Worm (Caenorhabditis elegans): ENCODE measurements around the gene Y56A3A.28.

Y56A3A.28 gene

ce11 chrIII:11935948-11936280, 35.3 kb downstream of the Y56A3A.28 start (continued):
- no peak for TF ChIP-seq nfya-2 (GFP tag; IDR thresholded peaks at IDR 0.05)
- TF ChIP-seq atf-7 (tag; optimal IDR thresholded peaks at IDR 0.05), result no peak
- TF ChIP-seq ets-4 (GFP tag; optimal IDR thresholded peaks at IDR 0.05), result no peak
- TF ChIP-seq ztf-28 (GFP tag; IDR thresholded peaks at IDR 0.05), result no peak
- peak; percentile 38 for TF ChIP-seq K12H6.12 (tag; optimal IDR thresholded peaks at IDR 0.05)
- TF ChIP-seq nhr-90 (tag; optimal IDR thresholded peaks at IDR 0.05), result no peak

DNA sequence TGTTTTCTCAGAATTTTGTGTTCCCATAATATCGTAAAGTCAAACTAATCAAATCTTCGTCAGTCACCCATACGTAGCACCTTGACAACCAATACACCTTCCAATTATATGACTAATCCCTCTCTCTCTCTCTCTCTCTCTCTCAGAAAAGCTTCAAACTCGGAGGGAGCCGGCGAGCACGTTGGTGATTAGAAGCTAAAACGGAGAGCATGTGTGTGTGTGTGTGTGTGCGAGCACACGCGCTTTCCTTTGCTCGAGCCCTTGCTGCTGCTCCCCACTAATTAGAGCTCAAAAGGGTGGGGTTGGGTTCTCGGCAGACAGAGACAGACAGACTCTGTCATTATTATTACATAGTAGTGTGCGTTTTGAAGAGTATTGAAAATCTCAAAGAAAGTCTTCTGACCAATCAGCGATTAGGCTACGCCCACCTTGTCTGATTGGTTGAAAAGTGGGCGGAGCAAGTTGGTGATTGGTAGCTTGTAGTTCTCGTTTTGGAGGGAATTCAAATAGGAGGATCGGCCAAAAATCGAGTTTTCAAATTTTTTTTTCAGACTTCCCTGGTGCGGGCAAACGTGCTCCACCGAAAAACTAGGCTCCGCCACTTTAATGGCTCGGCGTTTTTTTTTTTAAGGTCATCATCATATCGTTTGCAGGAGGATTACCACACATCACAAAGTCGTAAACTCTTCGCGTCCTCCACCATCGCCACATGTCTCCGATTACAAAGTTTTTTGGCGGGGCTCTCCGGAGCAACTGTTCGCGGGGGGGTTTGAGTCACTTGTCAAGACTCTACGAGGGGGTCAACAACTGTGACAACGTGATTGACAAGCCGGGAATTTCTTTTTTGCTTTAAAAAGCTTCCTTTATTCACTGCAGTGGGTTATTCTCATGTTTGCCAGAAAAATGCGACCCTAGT, 35.9 kb downstream of the Y56A3A.28 start:
- TF ChIP-seq nfyb-1 (GFP tag; IDR thresholded peaks at IDR 0.05), result peak; percentile 83
- TF ChIP-seq ztf-6 (GFP tag; IDR thresholded peaks at IDR 0.05), result no peak

DNA sequence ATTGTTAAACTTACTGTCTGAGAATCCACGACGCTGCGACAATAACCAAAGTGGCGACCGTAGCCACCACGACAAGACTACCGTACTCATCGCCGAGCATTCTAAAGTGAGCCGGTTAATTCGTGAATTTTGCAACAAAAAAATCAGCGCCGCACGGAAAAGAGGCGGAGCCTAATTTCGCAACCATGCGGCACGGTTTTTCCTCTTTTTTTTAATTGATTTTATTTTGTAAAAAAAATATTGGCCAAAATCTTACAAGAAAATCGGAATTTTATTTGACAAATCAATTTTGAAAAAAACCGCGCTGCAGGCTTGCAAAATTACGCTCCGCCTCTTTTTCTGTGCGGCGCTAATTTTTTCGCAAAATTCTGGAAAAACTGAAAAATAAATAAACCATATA, 37.6 kb downstream of the Y56A3A.28 start, which contains the start of gene dolk-1:
dolk-1 (minus strand) TSS at position 101 of the 400 bp plus-strand sequence.
- TF ChIP-seq rec-8 (tag; optimal IDR thresholded peaks at IDR 0.05) (no peak), hlh-26 (GFP tag; conservative IDR thresholded peaks at IDR 0.05) (no peak), ceh-58 (GFP tag; IDR thresholded peaks at IDR 0.05) (no peak), cebp-1 (GFP tag; IDR thresholded peaks at IDR 0.05) (no peak), cebp-1 (tag; optimal IDR thresholded peaks at IDR 0.05) (peak; percentile 31), nhr-179 (tag; optimal IDR thresholded peaks at IDR 0.05) (no peak), mel-28 (tag; optimal IDR thresholded peaks at IDR 0.05; ENCODE audit: borderline replicate concordance) (no peak), zim-3 (tag; optimal IDR thresholded peaks at IDR 0.05) (no peak), tlf-1 (GFP tag; optimal IDR thresholded peaks at IDR 0.05) (no peak), madf-10 (tag; optimal IDR thresholded peaks at IDR 0.05) (no peak)

ce11 chrIII:11931960-11932359, 39.2 kb downstream of the Y56A3A.28 start:
- TF ChIP-seq madf-3 (GFP tag; IDR thresholded peaks at IDR 0.05) (0 out of 2 replicates have a peak, but pooled peaks have one; percentile 58), C06A6.2 (GFP tag; conservative IDR thresholded peaks at IDR 0.05) (no peak), him-1 (tag; optimal IDR thresholded peaks at IDR 0.05) (no peak), Y67H2A.10 (GFP tag; conservative IDR thresholded peaks at IDR 0.05) (no peak), dpff-1 (tag; optimal IDR thresholded peaks at IDR 0.05) (no peak), rec-8 (tag; optimal IDR thresholded peaks at IDR 0.05) (no peak), nfya-2 (GFP tag; IDR thresholded peaks at IDR 0.05) (no peak)

DNA sequence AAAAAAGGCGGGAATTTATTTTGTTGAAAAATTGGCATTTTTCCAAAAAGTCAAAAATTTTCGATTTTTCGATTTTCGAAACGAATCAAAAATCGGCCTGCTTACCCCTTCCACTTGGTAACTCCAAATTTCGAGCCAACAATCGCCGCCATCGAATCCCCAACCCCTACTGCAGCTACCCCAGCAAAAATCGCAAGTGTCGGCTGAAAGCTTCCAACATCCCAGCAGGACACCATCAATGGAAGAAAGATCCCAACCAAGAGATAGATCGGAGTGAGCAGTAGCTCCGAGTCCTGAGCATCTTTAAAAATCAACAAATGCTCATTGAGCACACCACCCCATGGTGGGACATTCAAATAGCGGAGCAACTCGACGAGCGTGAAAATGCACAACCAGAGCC, 40.3 kb downstream of the Y56A3A.28 start:
- TF ChIP-seq zfh-2 (GFP tag; conservative IDR thresholded peaks at IDR 0.05), result 0 out of 2 replicates have a peak, but pooled peaks have one; percentile 17
- no peak for TF ChIP-seq Y95B8A.8 (GFP tag; IDR thresholded peaks at IDR 0.05)
- no peak for TF ChIP-seq ceh-40 (GFP tag; IDR thresholded peaks at IDR 0.05)

ce11 chrIII:11923586-11923985, 47.6 kb downstream of the Y56A3A.28 start, which contains the start of gene nft-1:
nft-1 (plus strand) TSS chrIII:11923886.
- no peak for TF ChIP-seq mes-4 (tag; optimal IDR thresholded peaks at IDR 0.05)
- no peak for TF ChIP-seq Y95B8A.8 (GFP tag; IDR thresholded peaks at IDR 0.05)
- TF ChIP-seq hlh-26 (GFP tag; conservative IDR thresholded peaks at IDR 0.05), result no peak
- no peak for TF ChIP-seq cebp-2 (GFP tag; IDR thresholded peaks at IDR 0.05)
- no peak for TF ChIP-seq egl-18 (GFP tag; IDR thresholded peaks at IDR 0.05)

Data from whole organism, young adult.